Fruit fly (Drosophila melanogaster) whole organism, wandering third instar larva: ENCODE measurements around the gene CG33912.

Experiments
- Abd-B ChIP-seq: fragments of >200 bp; optimal IDR thresholded peaks from 2 replicates; lab custom pipeline; 2017; ENCODE audit warnings: missing biosample characterization, missing genetic modification characterization
- CG32264 ChIP-seq: fragments of 200-800 bp; sonication (Bioruptor generic); optimal IDR thresholded peaks from 2 replicates; lab custom pipeline; 2016; ENCODE audit warnings: missing biosample characterization, missing genetic modification characterization
- CG9705 ChIP-seq: fragments of 200-800 bp; sonication (Bioruptor generic); optimal IDR thresholded peaks from 2 replicates; lab custom pipeline; 2018; ENCODE audit warnings: missing biosample characterization, mild to moderate bottlenecking, missing genetic modification characterization
- CrebA ChIP-seq: fragments of 200-800 bp; sonication (Bioruptor generic); optimal IDR thresholded peaks from 2 replicates; lab custom pipeline; 2016; ENCODE audit warnings: missing biosample characterization, mild to moderate bottlenecking, missing genetic modification characterization, borderline replicate concordance
- Dfd ChIP-seq: fragments of >200 bp; optimal IDR thresholded peaks from 2 replicates; lab custom pipeline; 2017; ENCODE audit warnings: missing biosample characterization, missing genetic modification characterization
- Dif ChIP-seq: fragments of 200-275, 200-300 bp; sonication (Bioruptor generic); optimal IDR thresholded peaks from 2 replicates; lab custom pipeline; 2018; ENCODE audit warnings: missing biosample characterization, missing genetic modification characterization; ENCODE audit not compliant: partially characterized antibody
- GATAd ChIP-seq: sonication (Bioruptor generic); optimal IDR thresholded peaks from 2 replicates; lab custom pipeline; 2016; ENCODE audit warnings: missing biosample characterization, missing genetic modification characterization
- HLH106 ChIP-seq: fragments of 200-800 bp; optimal IDR thresholded peaks from 3 replicates; lab custom pipeline; 2019; ENCODE audit warnings: missing biosample characterization, mild to moderate bottlenecking, missing genetic modification characterization, moderate library complexity
- Hnf4 ChIP-seq: fragments of 200-800 bp; sonication (Bioruptor generic); optimal IDR thresholded peaks from 2 replicates; lab custom pipeline; 2016; ENCODE audit warnings: missing biosample characterization, mild to moderate bottlenecking, missing genetic modification characterization
- Hr78 ChIP-seq: fragments of >200 bp; optimal IDR thresholded peaks from 2 replicates; lab custom pipeline; 2017; ENCODE audit warnings: missing biosample characterization, missing genetic modification characterization
- Hr83 ChIP-seq: fragments of 200-300 bp; sonication (Bioruptor generic); optimal IDR thresholded peaks from 2 replicates; lab custom pipeline; 2016; ENCODE audit warnings: missing biosample characterization, mild to moderate bottlenecking, missing genetic modification characterization, moderate library complexity; ENCODE audit not compliant: poor library complexity, severe bottlenecking
- Jra ChIP-seq: sonication (Bioruptor generic); optimal IDR thresholded peaks from 2 replicates; lab custom pipeline; 2016; ENCODE audit warnings: missing biosample characterization, missing genetic modification characterization
- Mio ChIP-seq: sonication (Bioruptor generic); optimal IDR thresholded peaks from 2 replicates; lab custom pipeline; 2016; ENCODE audit warnings: missing biosample characterization, missing genetic modification characterization
- Myc ChIP-seq: fragments of >200 bp; optimal IDR thresholded peaks from 2 replicates; lab custom pipeline; 2017
- N ChIP-seq: fragments of >200 bp; optimal IDR thresholded peaks from 2 replicates; lab custom pipeline; 2018; ENCODE audit warnings: missing biosample characterization, missing external identifiers, missing genetic modification characterization
- OdsH ChIP-seq: fragments of 200-800 bp; sonication (Bioruptor generic); optimal IDR thresholded peaks from 2 replicates; lab custom pipeline; 2016; ENCODE audit warnings: missing biosample characterization, mild to moderate bottlenecking, missing genetic modification characterization
- Rel ChIP-seq, 2 experiments: fragments of 200-800 bp; sonication (Bioruptor generic) in 1 of 2; optimal IDR thresholded peaks; 2 replicates in 1 of 2; 3 replicates in 1 of 2; lab custom pipeline; 2016 to 2019; ENCODE audit warnings: mild to moderate bottlenecking in 2 of 2, missing biosample characterization in 2 of 2, missing genetic modification characterization in 2 of 2, moderate library complexity in 1 of 2
- Sp1 ChIP-seq: fragments of 200-800 bp; sonication (Bioruptor generic); optimal IDR thresholded peaks from 3 replicates; lab custom pipeline; 2019; ENCODE audit warnings: missing biosample characterization, mild to moderate bottlenecking, missing genetic modification characterization, moderate library complexity
- Vsx2 ChIP-seq: fragments of 200-300, 225-300 bp; sonication (Bioruptor generic); optimal IDR thresholded peaks from 2 replicates; lab custom pipeline; 2018; ENCODE audit warnings: missing biosample characterization, missing genetic modification characterization; ENCODE audit not compliant: partially characterized antibody
- br ChIP-seq: fragments of 200-800 bp; sonication (Bioruptor generic); optimal IDR thresholded peaks from 2 replicates; lab custom pipeline; 2016; ENCODE audit warnings: missing biosample characterization, missing genetic modification characterization
- brk ChIP-seq: fragments of 200-800 bp; sonication (Bioruptor generic); optimal IDR thresholded peaks from 2 replicates; lab custom pipeline; 2016; ENCODE audit warnings: missing biosample characterization, mild to moderate bottlenecking, missing genetic modification characterization
- dl ChIP-seq, 2 experiments: fragments of 175-275, 200-275 bp in 1 of 2; fragments of 200-275 bp in 1 of 2; sonication (Bioruptor generic); optimal IDR thresholded peaks; lab custom pipeline; 2018; ENCODE audit warnings: mild to moderate bottlenecking in 2 of 2, missing biosample characterization in 2 of 2, missing genetic modification characterization in 2 of 2, moderate library complexity in 2 of 2; ENCODE audit not compliant: partially characterized antibody in 2 of 2, insufficient read depth in 1 of 2
- dmrt93B ChIP-seq: fragments of 200-800 bp; sonication (Bioruptor generic); optimal IDR thresholded peaks from 2 replicates; lab custom pipeline; 2018; ENCODE audit warnings: missing biosample characterization, mild to moderate bottlenecking, missing genetic modification characterization
- dsf ChIP-seq: sonication (Bioruptor generic); optimal IDR thresholded peaks from 2 replicates; lab custom pipeline; 2016; ENCODE audit warnings: missing biosample characterization, missing genetic modification characterization, borderline replicate concordance
- foxo ChIP-seq, 2 experiments: fragments of 200-800 bp; sonication (Bioruptor generic); optimal IDR thresholded peaks; 2 replicates in 1 of 2; 3 replicates in 1 of 2; lab custom pipeline; 2016 to 2017; ENCODE audit warnings: missing biosample characterization in 2 of 2, missing genetic modification characterization in 2 of 2
- fru ChIP-seq: fragments of 200-800 bp; sonication (Bioruptor generic); optimal IDR thresholded peaks from 3 replicates; lab custom pipeline; 2016; ENCODE audit warnings: missing biosample characterization, mild to moderate bottlenecking, missing genetic modification characterization
- h ChIP-seq: fragments of 200-800 bp; sonication (Bioruptor generic); optimal IDR thresholded peaks from 3 replicates; lab custom pipeline; 2016; ENCODE audit warnings: missing biosample characterization, mild to moderate bottlenecking, missing genetic modification characterization
- jim ChIP-seq: fragments of 175-275, 200-325 bp; sonication (Bioruptor generic); optimal IDR thresholded peaks from 2 replicates; lab custom pipeline; 2016; ENCODE audit warnings: missing biosample characterization, mild to moderate bottlenecking, missing genetic modification characterization
- lola ChIP-seq: fragments of >200 bp; optimal IDR thresholded peaks from 2 replicates; lab custom pipeline; 2017; ENCODE audit warnings: missing biosample characterization, missing genetic modification characterization
- pan ChIP-seq: fragments of >200 bp; optimal IDR thresholded peaks from 2 replicates; lab custom pipeline; 2017
- psq ChIP-seq: fragments of 200-800 bp; sonication (Bioruptor generic); optimal IDR thresholded peaks from 3 replicates; lab custom pipeline; 2017; ENCODE audit warnings: missing biosample characterization, mild to moderate bottlenecking, missing genetic modification characterization, moderate library complexity
- rgr ChIP-seq: fragments of 200-800 bp; sonication (Bioruptor generic); optimal IDR thresholded peaks from 3 replicates; lab custom pipeline; 2016; ENCODE audit warnings: missing biosample characterization, mild to moderate bottlenecking, missing genetic modification characterization
- sage ChIP-seq: fragments of 200-800 bp; sonication (Bioruptor generic); optimal IDR thresholded peaks from 2 replicates; lab custom pipeline; 2016; ENCODE audit warnings: missing biosample characterization, mild to moderate bottlenecking, missing genetic modification characterization
- sv ChIP-seq: fragments of 200-800 bp; sonication (Bioruptor generic); optimal IDR thresholded peaks from 3 replicates; lab custom pipeline; 2016; ENCODE audit warnings: missing biosample characterization, missing genetic modification characterization
- tai ChIP-seq: sonication (Bioruptor generic); optimal IDR thresholded peaks from 2 replicates; lab custom pipeline; 2016; ENCODE audit warnings: missing biosample characterization, missing genetic modification characterization
- woc ChIP-seq: sonication (Bioruptor generic); optimal IDR thresholded peaks from 2 replicates; lab custom pipeline; 2016; ENCODE audit warnings: missing biosample characterization, mild to moderate bottlenecking, missing genetic modification characterization

Gene CG33912

DNA sequence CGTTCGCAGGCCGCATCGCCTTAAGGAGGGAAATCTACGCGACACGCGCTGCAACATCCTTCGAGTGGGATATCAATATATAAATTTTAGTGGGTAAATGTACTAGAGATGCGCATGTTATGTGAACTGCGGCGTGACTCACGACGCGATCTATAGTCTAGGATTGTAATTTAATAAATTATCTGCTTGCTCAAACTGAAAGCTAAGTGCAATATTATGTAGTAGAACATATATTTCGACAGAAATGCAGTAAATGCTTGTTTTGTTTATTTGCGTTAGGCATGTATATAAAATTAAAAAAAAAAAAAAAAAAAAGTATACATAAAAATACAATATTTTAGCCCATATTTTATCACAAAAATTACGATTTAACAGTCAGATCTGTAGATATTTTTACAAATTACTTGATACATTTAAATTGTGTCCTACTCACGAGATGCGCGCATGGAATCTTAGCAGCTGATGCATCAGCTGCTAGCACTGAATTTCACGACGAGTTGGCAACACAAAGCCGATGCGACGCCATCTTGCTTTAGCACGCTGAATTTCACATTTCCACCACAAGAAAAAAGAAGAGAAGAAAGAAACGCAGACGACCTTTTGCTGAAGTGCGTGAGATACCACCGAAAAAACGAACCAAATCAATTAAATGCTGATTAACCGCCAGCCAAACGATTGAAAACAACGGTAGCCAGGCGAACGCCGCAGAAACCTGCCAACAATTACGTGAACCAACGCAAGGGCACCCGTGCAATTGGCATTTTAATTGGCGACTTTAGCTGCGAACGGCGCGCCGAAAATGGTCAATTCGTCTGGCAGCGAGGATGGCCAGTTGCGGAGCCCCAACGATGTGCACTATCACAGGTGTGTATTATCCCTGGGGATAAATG lies 15.8 kb upstream of the CG33912 start, which contains the start of the genes CG4042 and Pitslre:
TSS of gene CG4042 (minus strand) at position 507 of the 890 bp plus-strand sequence.
TSS of gene Pitslre (plus strand) at position 528 of the 890 bp plus-strand sequence.
- TF ChIP-seq Dif (GFP tag; lab: Kevin White, UChicago) (no peak), Hr83 (GFP tag; lab: Kevin White, UChicago) (peak; percentile 23), Hnf4 (GFP tag; lab: Kevin White, UChicago) (peak; percentile 58), HLH106 (tag; lab: Kevin White, UChicago) (no peak), Sp1 (GFP tag; lab: Kevin White, UChicago) (no peak), Dfd (no peak), Mio (GFP tag; lab: Kevin White, UChicago) (no peak), N (no peak), dl (GFP tag; optimal IDR thresholded peaks at IDR 0.05; lab: Kevin White, UChicago; ENCODE audit: insufficient read depth in 1 of 2, partially characterized antibody in 2 of 2) (no peak), br (GFP tag; lab: Kevin White, UChicago) (peak; percentile 6), rgr (peak; percentile 47), pan (no peak), Rel (GFP tag; optimal IDR thresholded peaks at IDR 0.05; lab: Kevin White, UChicago) (no peak), Rel (tag; optimal IDR thresholded peaks at IDR 0.05; lab: Kevin White, UChicago) (no peak), sage (GFP tag; lab: Kevin White, UChicago) (peak; percentile 27), Myc (lab: Kevin White, UChicago) (no peak), foxo (GFP tag; optimal IDR thresholded peaks at IDR 0.05; lab: Kevin White, UChicago) (peak in 1 of 2 experiments; percentile 67), CG9705 (GFP tag; lab: Kevin White, UChicago) (no peak), sv (GFP tag; lab: Kevin White, UChicago) (peak; percentile 35), tai (GFP tag; lab: Kevin White, UChicago) (no peak), woc (peak; percentile 31), dmrt93B (GFP tag; lab: Kevin White, UChicago) (peak; percentile 13), brk (GFP tag; lab: Kevin White, UChicago) (peak; percentile 72), psq (GFP tag; lab: Kevin White, UChicago) (peak; percentile 57), Vsx2 (GFP tag; lab: Kevin White, UChicago) (no peak), dsf (no peak), fru (GFP tag; lab: Kevin White, UChicago) (peak; percentile 38), Jra (GFP tag; lab: Kevin White, UChicago) (peak; percentile 22), OdsH (GFP tag; lab: Kevin White, UChicago) (peak; percentile 54), h (peak; percentile 52)

DNA sequence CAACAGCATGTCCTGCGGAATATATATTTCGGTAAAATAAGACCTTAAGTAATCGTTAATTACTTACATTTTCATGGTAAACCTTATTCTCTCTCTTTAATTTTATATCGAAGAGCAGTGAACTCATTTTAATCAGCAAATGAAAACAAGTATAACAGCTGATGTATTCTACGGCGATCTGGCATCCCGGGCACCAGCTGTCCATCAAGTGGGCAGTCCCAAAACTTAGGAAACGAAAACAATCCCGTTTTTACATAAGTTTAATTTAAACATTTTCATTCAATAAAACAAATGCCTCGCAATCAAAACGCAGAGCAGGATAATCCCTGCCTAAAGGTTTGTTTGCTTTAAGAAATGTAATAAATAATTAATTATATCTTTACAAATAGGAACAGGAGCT lies 13.9 kb upstream of the CG33912 start, which contains the start of the genes CG4074 and CG4186:
TSS of gene CG4074 (minus strand) at position 151 of the 400 bp plus-strand sequence.
TSS of gene CG4186 (plus strand) at position 237 of the 400 bp plus-strand sequence.
- TF ChIP-seq sage (GFP tag; lab: Kevin White, UChicago), result peak; percentile 5
- TF ChIP-seq Rel (GFP tag; optimal IDR thresholded peaks at IDR 0.05; lab: Kevin White, UChicago), result no peak
- no peak for TF ChIP-seq Rel (tag; optimal IDR thresholded peaks at IDR 0.05; lab: Kevin White, UChicago)
- TF ChIP-seq Dfd, result no peak
- no peak for TF ChIP-seq Hnf4 (GFP tag; lab: Kevin White, UChicago)

- TF ChIP-seq pan (no peak), CrebA (GFP tag; lab: Kevin White, UChicago) (no peak), Dfd (no peak), Sp1 (GFP tag; lab: Kevin White, UChicago) (no peak), Myc (lab: Kevin White, UChicago) (no peak), N (no peak), Hnf4 (GFP tag; lab: Kevin White, UChicago) (no peak), dsf (no peak), Dif (GFP tag; lab: Kevin White, UChicago) (no peak), br (GFP tag; lab: Kevin White, UChicago) (no peak), lola (GFP tag; lab: Kevin White, UChicago) (no peak), Hr78 (no peak), jim (no peak), OdsH (GFP tag; lab: Kevin White, UChicago) (no peak), CG9705 (GFP tag; lab: Kevin White, UChicago) (no peak), dmrt93B (GFP tag; lab: Kevin White, UChicago) (no peak), Abd-B (no peak), GATAd (GFP tag; lab: Kevin White, UChicago) (no peak), CG32264 (GFP tag; lab: Kevin White, UChicago) (no peak)
Measured at dm6 chr3L:20767227-20767626, 11.7 kb upstream of the CG33912 start.
